Fruit fly (Drosophila melanogaster): ENCODE data around the gene ddbt.

DNA sequence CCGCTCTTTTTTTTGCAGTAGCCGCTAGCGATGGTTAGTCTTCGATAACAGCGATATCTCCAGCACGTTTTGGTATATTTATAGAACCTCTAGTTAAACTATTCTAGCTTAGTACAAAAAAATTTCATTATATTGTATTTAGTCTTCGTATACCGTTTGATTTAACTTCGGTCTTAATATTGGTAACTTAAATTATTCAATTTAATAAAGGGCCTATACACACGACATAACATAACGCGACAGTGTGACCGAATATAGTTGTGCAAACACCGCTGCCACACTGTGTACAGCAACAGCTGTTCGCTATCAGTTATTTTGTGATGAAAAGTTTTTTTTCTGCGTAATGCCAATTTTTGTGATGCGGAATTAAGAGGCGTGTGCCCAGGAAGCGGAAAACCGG, 44.3 kb downstream of the ddbt start, which contains the start of the genes Cdc5 and CG1233:
- TF ChIP-seq ttk (optimal IDR thresholded peaks at IDR 0.05) (no peak), Sin3A (optimal IDR thresholded peaks at IDR 0.05) (no peak), Myc (optimal IDR thresholded peaks at IDR 0.05) (no peak), psq (optimal IDR thresholded peaks at IDR 0.05) (no peak)
